Worm (Caenorhabditis elegans) whole organism, early embryonic: ENCODE data around the gene sre-27.

Source experiments
- B0310.2 ChIP-seq: sonication (generic microtip); optimal IDR thresholded peaks from 2 replicates; lab custom pipeline; 2016; ENCODE audit warnings: mild to moderate bottlenecking, missing genetic modification characterization, missing compliant biosample characterization
- ama-1 ChIP-seq: fragments of 150-350 bp; optimal IDR thresholded peaks from 2 replicates; lab custom pipeline; 2014
- hmbx-1 ChIP-seq: sonication (generic microtip); optimal IDR thresholded peaks from 2 replicates; lab custom pipeline; 2016; ENCODE audit warnings: mild to moderate bottlenecking, missing genetic modification characterization, missing compliant biosample characterization
- pes-1 ChIP-seq: fragments of 200-800 bp; sonication (Bioruptor generic); IDR thresholded peaks from 2 replicates; pipeline ENCODE4 v1.3.6; 2022; ENCODE audit warnings: missing genetic modification reagents, missing genetic modification characterization, missing compliant biosample characterization
- sea-1 ChIP-seq: fragments of 200-800 bp; sonication (Bioruptor generic); conservative IDR thresholded peaks from 2 replicates; pipeline ENCODE4 v1.3.6; 2022; ENCODE audit warnings: missing genetic modification characterization, missing compliant biosample characterization

- TF ChIP-seq sea-1 (GFP tag; lab: Robert Waterston, UW) (no peak), hmbx-1 (tag; lab: Kevin White, UChicago) (no peak), B0310.2 (no peak), ama-1 (no peak), pes-1 (no peak)
These were observed 17.9 kb upstream of the sre-27 start for ce11 chrII:12435202-12435872.
